Worm (Caenorhabditis elegans): Measurements from ENCODE around the gene C12D5.3.

Gene C12D5.3

ce11 chrV:7723967-7724544 lies 48.1 kb downstream of the C12D5.3 start, which contains the start of the genes ZK105.6 and ZK105.8:
ZK105.6 (minus strand) TSS chrV:7724067.
ZK105.8 (plus strand) TSS chrV:7724494.
- TF ChIP-seq attf-4 (tag; optimal IDR thresholded peaks at IDR 0.05), result no peak
- TF ChIP-seq F26F4.8 (GFP tag; conservative IDR thresholded peaks at IDR 0.05), result no peak
- no peak for TF ChIP-seq daf-8 (GFP tag; IDR thresholded peaks at IDR 0.05)
- TF ChIP-seq lin-39 (tag; optimal IDR thresholded peaks at IDR 0.05), result no peak
- no peak for TF ChIP-seq nhr-237 (tag; optimal IDR thresholded peaks at IDR 0.05)
- TF ChIP-seq madf-9 (GFP tag; conservative IDR thresholded peaks at IDR 0.05), result no peak
- TF ChIP-seq ama-1 (optimal IDR thresholded peaks at IDR 0.05), result no peak
- TF ChIP-seq nhr-77 (tag; optimal IDR thresholded peaks at IDR 0.05), result no peak
- TF ChIP-seq lin-38 (GFP tag; IDR thresholded peaks at IDR 0.05), result no peak
- TF ChIP-seq madf-5 (GFP tag; IDR thresholded peaks at IDR 0.05), result no peak
- TF ChIP-seq ctbp-1 (GFP tag; IDR thresholded peaks at IDR 0.05), result no peak
- TF ChIP-seq spr-1 (tag; optimal IDR thresholded peaks at IDR 0.05), result no peak

- TF ChIP-seq T20F7.1 (GFP tag; optimal IDR thresholded peaks at IDR 0.05) (no peak), aha-1 (tag) (peak; percentile 80)
These were observed 50.2 kb downstream of the C12D5.3 start for ce11 chrV:7726202-7726601.
